Fruit fly (Drosophila melanogaster): ENCODE data around the gene Chchd2.

dm6 chrX:17167304-17167703 is 18.5 kb downstream of the Chchd2 start:
- no peak for TF ChIP-seq psq (optimal IDR thresholded peaks at IDR 0.05)
- no peak for TF ChIP-seq ttk (optimal IDR thresholded peaks at IDR 0.05)
- no peak for TF ChIP-seq Sin3A (optimal IDR thresholded peaks at IDR 0.05)
- TF ChIP-seq h (optimal IDR thresholded peaks at IDR 0.05), result no peak
